Worm (Caenorhabditis elegans) whole organism, young adult: ENCODE results near the gene nhr-103.

Experiments
- bed-2 ChIP-seq: fragments of 200-800 bp; sonication (Bioruptor generic); IDR thresholded peaks from 2 replicates; pipeline ENCODE4 v1.3.6; 2022; ENCODE audit warnings: missing genetic modification reagents, missing genetic modification characterization, missing compliant biosample characterization
- ceh-27 ChIP-seq: fragments of 200-800 bp; sonication (Bioruptor generic); optimal IDR thresholded peaks from 2 replicates; lab custom pipeline; 2018; ENCODE audit warnings: mild to moderate bottlenecking, missing genetic modification characterization, moderate library complexity, missing compliant biosample characterization
- dpl-1 ChIP-seq: fragments of 150-350 bp; optimal IDR thresholded peaks from 2 replicates; lab custom pipeline; 2014; ENCODE audit warnings: missing biosample characterization, missing genetic modification reagents, missing genetic modification characterization
- ekl-4 ChIP-seq: fragments of 200-800 bp; sonication (Bioruptor generic); IDR thresholded peaks from 2 replicates; pipeline ENCODE4 v1.3.6; 2022; ENCODE audit warnings: missing genetic modification reagents, missing genetic modification characterization, missing compliant biosample characterization
- him-1 ChIP-seq: sonication (generic microtip); optimal IDR thresholded peaks from 2 replicates; lab custom pipeline; 2016; ENCODE audit warnings: missing genotype, missing genetic modification reagents, missing genetic modification characterization, missing compliant biosample characterization
- hmg-1.2 ChIP-seq: fragments of 200-800 bp; sonication (Bioruptor generic); IDR thresholded peaks from 2 replicates; pipeline ENCODE4 v1.3.6; 2022; ENCODE audit warnings: missing genetic modification reagents, missing genetic modification characterization, missing compliant biosample characterization
- nfyb-1 ChIP-seq: fragments of 200-800 bp; sonication (Bioruptor generic); IDR thresholded peaks from 2 replicates; pipeline ENCODE4 v1.3.6; 2022; ENCODE audit warnings: missing genetic modification reagents, missing genetic modification characterization, missing compliant biosample characterization
- nhr-27 ChIP-seq: fragments of 200-800 bp; sonication (Bioruptor generic); optimal IDR thresholded peaks from 2 replicates; lab custom pipeline; 2018; ENCODE audit warnings: mild to moderate bottlenecking, missing genetic modification characterization, moderate library complexity, missing compliant biosample characterization
- rcor-1 ChIP-seq: fragments of 200-800 bp; sonication (Bioruptor generic); IDR thresholded peaks from 2 replicates; pipeline ENCODE4 v1.3.6; 2022; ENCODE audit warnings: missing genetic modification reagents, missing genetic modification characterization, missing compliant biosample characterization
- sea-2 ChIP-seq: fragments of 200-800 bp; sonication (Bioruptor generic); IDR thresholded peaks from 2 replicates; pipeline ENCODE4 v1.3.6; 2022; ENCODE audit warnings: missing genetic modification characterization, missing compliant biosample characterization
- unc-130 ChIP-seq: sonication (generic microtip); optimal IDR thresholded peaks from 2 replicates; lab custom pipeline; 2016; ENCODE audit warnings: missing genetic modification reagents, missing genetic modification characterization, missing compliant biosample characterization

DNA sequence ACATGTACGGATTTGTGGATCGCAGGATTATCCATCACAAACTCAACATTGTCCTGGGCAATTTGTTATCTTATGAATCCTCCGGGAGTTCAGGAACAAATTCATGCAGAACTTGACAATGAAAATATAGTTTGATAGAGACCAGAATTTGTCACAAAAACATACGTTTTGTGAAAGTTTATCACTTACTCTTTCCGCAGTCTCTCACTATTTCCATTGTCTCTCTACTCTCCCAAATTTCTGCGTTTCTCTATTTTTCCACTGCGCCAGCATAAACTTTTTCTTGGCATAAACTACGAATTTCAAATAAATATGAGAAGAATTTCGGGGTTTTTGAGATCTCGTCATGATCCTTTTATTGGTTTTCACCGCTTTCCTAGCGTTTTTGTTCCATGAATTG is 17.4 kb downstream of the nhr-103 start, which contains the start of gene cyp-33C3:
- TF ChIP-seq nfyb-1 (GFP tag; lab: Robert Waterston, UW) (no peak), bed-2 (GFP tag; lab: Robert Waterston, UW) (no peak), him-1 (tag; lab: Kevin White, UChicago) (no peak), ekl-4 (no peak), dpl-1 (no peak), hmg-1.2 (peak; percentile 41; the same call in 1 of the 2 replicates), sea-2 (no peak), ceh-27 (GFP tag; lab: Kevin White, UChicago) (no peak), unc-130 (GFP tag; lab: Kevin White, UChicago) (no peak), rcor-1 (no peak), nhr-27 (no peak)
